Worm (Caenorhabditis elegans) whole organism, L4/young adult: ENCODE measurements around the gene ZK822.1.

Experiments used
- W03F9.2 ChIP-seq: fragments of 150-350 bp; optimal IDR thresholded peaks from 2 replicates; lab custom pipeline; 2014; ENCODE audit warnings: missing biosample characterization, missing genetic modification characterization
- dao-5 ChIP-seq: sonication (generic microtip); optimal IDR thresholded peaks from 2 replicates; lab custom pipeline; 2016; ENCODE audit warnings: missing genotype, missing genetic modification characterization, moderate library complexity, missing compliant biosample characterization
- him-1 ChIP-seq: sonication (generic microtip); optimal IDR thresholded peaks from 2 replicates; lab custom pipeline; 2016; ENCODE audit warnings: missing genotype, missing genetic modification reagents, missing genetic modification characterization, missing compliant biosample characterization

Gene ZK822.1

DNA sequence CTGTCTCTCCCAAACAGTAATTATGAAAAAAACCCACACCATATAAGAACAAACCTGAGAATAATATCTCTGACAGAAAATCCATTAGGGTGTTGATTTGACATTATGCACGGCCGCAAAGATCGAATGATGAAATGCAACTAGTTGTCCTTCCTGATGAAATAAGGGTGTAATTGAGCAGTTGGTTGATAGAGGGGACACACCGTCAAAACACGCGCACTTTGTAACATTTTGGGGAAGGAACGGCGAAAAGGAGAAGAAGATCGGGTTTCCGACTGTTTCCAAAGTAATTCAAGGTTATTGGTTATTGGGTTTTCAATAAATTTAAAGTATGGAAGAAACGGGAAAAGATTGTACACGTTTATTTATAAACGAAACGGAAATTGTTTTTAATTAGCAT is at the start of gene ZK822.1:
Gene ZK822.1, minus strand, starts transcription at position 121 of the 400 bp plus-strand sequence.
- TF ChIP-seq W03F9.2 (tag; lab: Kevin White, UChicago) (no peak), him-1 (tag; lab: Kevin White, UChicago) (no peak), dao-5 (tag; lab: Kevin White, UChicago) (no peak)

DNA sequence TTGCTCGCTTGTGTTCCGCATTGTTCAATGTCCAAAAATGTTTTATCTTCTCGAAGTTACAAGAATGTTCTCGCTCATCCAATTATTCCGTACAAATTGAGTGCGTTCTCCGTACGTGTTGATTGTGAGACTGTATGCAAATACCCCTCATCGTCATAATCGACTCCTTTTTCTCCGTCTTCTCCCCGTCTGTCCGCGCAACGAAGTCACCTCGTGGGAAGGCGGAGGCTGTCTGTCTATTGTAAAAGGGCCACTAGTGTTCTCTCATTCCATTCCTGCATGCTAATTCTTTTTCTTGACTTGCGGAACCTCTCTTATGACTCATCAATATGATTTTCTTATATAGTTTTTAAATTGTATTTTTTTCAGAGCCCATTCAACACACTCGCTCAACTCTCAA is 48.2 kb upstream of the ZK822.1 start, which contains the start of gene ZK829.9:
Gene ZK829.9, plus strand, starts transcription at position 364 of the 400 bp plus-strand sequence.
- no peak for TF ChIP-seq dao-5 (tag; lab: Kevin White, UChicago)
- no peak for TF ChIP-seq W03F9.2 (tag; lab: Kevin White, UChicago)
- TF ChIP-seq him-1 (tag; lab: Kevin White, UChicago): no peak

DNA sequence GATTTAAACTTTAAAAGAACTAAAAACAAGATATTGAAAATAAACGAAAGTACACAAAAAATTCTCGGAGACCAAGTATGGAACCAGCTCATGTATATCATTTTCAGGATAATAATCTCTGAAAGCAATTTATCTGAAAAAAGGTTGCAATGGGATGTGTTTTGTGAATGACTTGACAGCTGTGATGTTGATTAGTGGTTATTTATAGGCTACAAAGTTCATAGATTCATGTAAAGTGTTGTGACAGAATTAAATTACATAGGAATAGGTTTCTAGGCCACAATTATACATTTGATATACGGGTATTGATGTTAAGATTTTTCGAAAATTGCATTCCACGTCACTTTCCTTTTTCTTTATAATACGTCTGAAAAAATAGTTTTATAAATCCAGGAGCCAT is 43.4 kb upstream of the ZK822.1 start, which contains the start of gene srj-1:
Gene srj-1, minus strand, starts transcription at position 101 of the 400 bp plus-strand sequence.
- TF ChIP-seq W03F9.2 (tag; lab: Kevin White, UChicago): no peak
- no peak for TF ChIP-seq dao-5 (tag; lab: Kevin White, UChicago)
- TF ChIP-seq him-1 (tag; lab: Kevin White, UChicago): no peak

ce11 chrIV:11961485-11962255 is 39.7 kb upstream of the ZK822.1 start, which contains the start of gene ZK829.7:
ZK829.7 (minus strand) TSS chrIV:11961535.
- TF ChIP-seq him-1 (tag; lab: Kevin White, UChicago): no peak
- peak; percentile 41 for TF ChIP-seq W03F9.2 (tag; lab: Kevin White, UChicago)
- no peak for TF ChIP-seq dao-5 (tag; lab: Kevin White, UChicago)

DNA sequence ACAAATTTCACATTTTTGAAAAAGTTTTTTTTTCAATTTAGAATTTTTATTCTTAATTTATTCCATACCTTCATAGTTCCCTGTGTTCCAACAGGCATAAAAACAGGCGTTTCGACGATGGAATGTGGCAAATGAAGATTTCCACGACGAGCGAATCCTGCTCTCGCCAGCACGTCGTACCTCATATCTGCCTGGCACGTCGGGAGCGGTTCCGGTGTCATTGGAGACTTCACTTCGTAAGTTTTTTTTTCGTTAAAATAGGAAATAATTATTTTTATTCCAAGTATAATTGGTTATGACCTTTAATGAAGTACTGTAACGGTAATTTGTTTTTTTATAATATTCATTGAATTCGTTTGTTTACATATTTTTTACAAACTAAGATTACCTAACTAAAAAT is 37.6 kb upstream of the ZK822.1 start, which contains the start of gene tgt-1:
Gene tgt-1, minus strand, starts transcription at position 232 of the 400 bp plus-strand sequence.
- no peak for TF ChIP-seq dao-5 (tag; lab: Kevin White, UChicago)
- TF ChIP-seq W03F9.2 (tag; lab: Kevin White, UChicago): no peak
- TF ChIP-seq him-1 (tag; lab: Kevin White, UChicago): no peak

ce11 chrIV:11957074-11957473 is 35.1 kb upstream of the ZK822.1 start:
- TF ChIP-seq him-1 (tag; lab: Kevin White, UChicago) (no peak), W03F9.2 (tag; lab: Kevin White, UChicago) (no peak), dao-5 (tag; lab: Kevin White, UChicago) (no peak)

- TF ChIP-seq W03F9.2 (tag; lab: Kevin White, UChicago) (no peak), him-1 (tag; lab: Kevin White, UChicago) (no peak), dao-5 (tag; lab: Kevin White, UChicago) (no peak)
Measured at ce11 chrIV:11956387-11956786, 34.5 kb upstream of the ZK822.1 start.

DNA sequence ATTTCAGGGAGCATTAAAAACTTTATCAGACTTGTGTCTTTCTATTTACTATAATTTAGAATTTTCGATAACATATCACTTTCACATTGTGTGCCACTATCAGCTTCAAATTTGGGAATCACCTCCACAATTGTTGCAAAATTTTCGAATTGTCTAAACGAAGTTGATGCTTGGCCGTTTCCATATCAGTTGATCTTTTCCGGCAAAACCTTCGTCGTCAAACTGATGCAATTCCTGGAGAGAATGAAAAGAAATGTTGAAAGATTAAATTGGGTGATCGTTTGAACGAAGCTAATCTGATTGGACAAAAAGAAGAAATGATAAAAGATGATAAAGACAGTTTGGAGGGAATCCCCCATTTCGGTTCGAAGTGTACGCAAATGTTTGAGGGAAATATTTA is 33.7 kb upstream of the ZK822.1 start:
- TF ChIP-seq dao-5 (tag; lab: Kevin White, UChicago): no peak
- TF ChIP-seq him-1 (tag; lab: Kevin White, UChicago): no peak
- TF ChIP-seq W03F9.2 (tag; lab: Kevin White, UChicago): no peak

- no peak for TF ChIP-seq him-1 (tag; lab: Kevin White, UChicago)
- no peak for TF ChIP-seq W03F9.2 (tag; lab: Kevin White, UChicago)
- TF ChIP-seq dao-5 (tag; lab: Kevin White, UChicago): no peak
Measured at ce11 chrIV:11952612-11953299, 30.8 kb upstream of the ZK822.1 start, which contains the start of gene gdh-1. gdh-1 (plus strand) TSS chrIV:11953249.

ce11 chrIV:11950270-11950669 is 28.3 kb upstream of the ZK822.1 start, which contains the start of gene tbx-36:
tbx-36 (plus strand) TSS chrIV:11950570.
- TF ChIP-seq dao-5 (tag; lab: Kevin White, UChicago) (no peak), him-1 (tag; lab: Kevin White, UChicago) (no peak), W03F9.2 (tag; lab: Kevin White, UChicago) (no peak)

ce11 chrIV:11949717-11950116 is 27.8 kb upstream of the ZK822.1 start, which contains the start of gene hdl-1:
hdl-1 (minus strand) TSS chrIV:11949817.
- TF ChIP-seq dao-5 (tag; lab: Kevin White, UChicago): no peak
- TF ChIP-seq him-1 (tag; lab: Kevin White, UChicago): no peak
- no peak for TF ChIP-seq W03F9.2 (tag; lab: Kevin White, UChicago)

DNA sequence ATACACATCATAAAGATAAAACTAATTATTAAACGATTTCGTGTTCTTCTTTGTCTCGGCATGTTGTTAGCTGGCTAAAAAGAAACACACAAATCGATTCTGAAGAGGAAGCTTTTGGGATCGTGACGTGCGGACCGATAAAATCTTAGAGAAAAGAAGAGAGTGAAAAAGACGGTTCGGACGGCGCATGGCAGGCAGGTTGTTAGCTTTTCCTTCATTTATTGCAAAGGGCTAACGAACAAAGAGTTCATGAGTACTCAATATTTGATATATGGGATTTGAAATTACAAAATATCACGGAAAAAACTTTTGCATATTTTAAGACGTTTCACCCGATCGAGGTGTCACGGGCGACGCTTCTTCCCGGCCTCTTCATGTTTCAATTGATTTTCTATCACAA is 23.7 kb upstream of the ZK822.1 start, which contains the start of gene ZK829.3:
Gene ZK829.3, minus strand, starts transcription at position 101 of the 400 bp plus-strand sequence.
- no peak for TF ChIP-seq him-1 (tag; lab: Kevin White, UChicago)
- no peak for TF ChIP-seq dao-5 (tag; lab: Kevin White, UChicago)
- no peak for TF ChIP-seq W03F9.2 (tag; lab: Kevin White, UChicago)

ce11 chrIV:11942313-11942712 is 20.4 kb upstream of the ZK822.1 start, which contains the start of gene ZK829.1:
ZK829.1 (minus strand) TSS chrIV:11942413.
- TF ChIP-seq dao-5 (tag; lab: Kevin White, UChicago): no peak
- TF ChIP-seq him-1 (tag; lab: Kevin White, UChicago): no peak
- TF ChIP-seq W03F9.2 (tag; lab: Kevin White, UChicago): no peak
